Worm (Caenorhabditis elegans) whole organism, L3 larva: ENCODE measurements around the gene sfxn-1.2.

Experiments
- egl-27 ChIP-seq: sonication (generic microtip); optimal IDR thresholded peaks from 4 replicates; lab custom pipeline; 2017; ENCODE audit warnings: missing biosample characterization, missing genetic modification reagents, missing genetic modification characterization
- unc-62 ChIP-seq: fragments of 150-350 bp; sonication (generic microtip); optimal IDR thresholded peaks from 4 replicates; lab custom pipeline; 2014; ENCODE audit warnings: missing biosample characterization, missing genetic modification reagents, missing genetic modification characterization
- ztf-4 ChIP-seq: fragments of 150-350 bp; optimal IDR thresholded peaks from 2 replicates; lab custom pipeline; 2014; ENCODE audit warnings: missing biosample characterization, missing genetic modification characterization

ce11 chrII:11185728-11186127, at the start of gene sfxn-1.2:
- TF ChIP-seq egl-27 (tag; lab: Kevin White, UChicago) (no peak), unc-62 (GFP tag; lab: Kevin White, UChicago) (no peak), ztf-4 (tag; lab: Kevin White, UChicago) (no peak)
